Fruit fly (Drosophila melanogaster) S2 (cell line): ENCODE measurements around the gene CG6431.

ENCODE experiments used
- CG8478 ChIP-seq: fragments of >200 bp; optimal IDR thresholded peaks from 2 replicates; lab custom pipeline; 2018
- CTCF ChIP-seq, 2 experiments: fragments of >200 bp; optimal IDR thresholded peaks; 2 replicates each; lab custom pipeline; 2018

DNA sequence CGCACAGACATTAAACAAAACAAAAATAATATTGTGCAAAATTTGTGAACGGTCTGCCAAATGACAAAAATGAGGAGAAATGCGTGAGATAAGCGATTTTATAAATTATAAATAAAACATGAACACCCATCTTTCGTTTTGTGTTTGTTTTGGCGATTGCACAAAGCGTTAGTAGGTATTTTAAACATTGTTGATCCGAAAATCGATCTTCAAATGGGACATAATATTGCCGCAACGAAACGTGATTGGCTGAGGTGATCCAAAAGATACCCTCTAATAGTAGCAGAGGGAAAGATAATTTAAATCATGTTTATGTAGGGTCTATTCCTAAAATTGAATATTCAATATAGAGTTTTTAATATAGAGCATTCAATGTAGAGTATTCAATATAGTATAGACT is 44.4 kb upstream of the CG6431 start:
- TF ChIP-seq CG8478 (no peak), CTCF (optimal IDR thresholded peaks at IDR 0.05; lab: Kevin White, UChicago) (no peak)
